Fruit fly (Drosophila melanogaster): ENCODE data around the gene CG46320.

Gene CG46320

dm6 chr3L:5770817-5771425 is 107.0 kb downstream of the CG46320 start (continued):
- TF ChIP-seq CG18619 (GFP tag; optimal IDR thresholded peaks at IDR 0.05) (peak; percentile 85), mam (GFP tag; optimal IDR thresholded peaks at IDR 0.05) (peak; percentile 90), Ets65A (GFP tag) (peak; percentile 96), en (GFP tag; optimal IDR thresholded peaks at IDR 0.05) (peak; percentile 80), CG12236 (GFP tag; optimal IDR thresholded peaks at IDR 0.05) (peak; percentile 76), gem (tag; optimal IDR thresholded peaks at IDR 0.05) (peak; percentile 90), CG10543 (GFP tag; optimal IDR thresholded peaks at IDR 0.05) (peak; percentile 94), nau (GFP tag; optimal IDR thresholded peaks at IDR 0.05) (no peak), HLHmδ (GFP tag; optimal IDR thresholded peaks at IDR 0.05) (peak; percentile 71), sisA (GFP tag; IDR thresholded peaks at IDR 0.05) (peak; percentile 69; the same call in 1 of the 2 replicates), Lhr (GFP tag; optimal IDR thresholded peaks at IDR 0.05) (peak; percentile 55), CG12744 (GFP tag; optimal IDR thresholded peaks at IDR 0.05) (peak; percentile 74), seq (GFP tag; IDR thresholded peaks at IDR 0.05) (no peak), CG18262 (tag; optimal IDR thresholded peaks at IDR 0.05) (peak; percentile 86), ato (GFP tag; IDR thresholded peaks at IDR 0.05; ENCODE audit: partially characterized antibody) (no peak), bcd (GFP tag; optimal IDR thresholded peaks at IDR 0.05) (no peak), CG3065 (GFP tag; optimal IDR thresholded peaks at IDR 0.05) (peak; percentile 44), CG6791 (GFP tag; IDR thresholded peaks at IDR 0.05; ENCODE audit: partially characterized antibody) (peak; percentile 79), Hmr (GFP tag; optimal IDR thresholded peaks at IDR 0.05) (peak; percentile 91), CG9932 (GFP tag; IDR thresholded peaks at IDR 0.05) (peak; percentile 82), CG1529 (GFP tag; optimal IDR thresholded peaks at IDR 0.05) (peak; percentile 82), schlank (tag; optimal IDR thresholded peaks at IDR 0.05) (peak; percentile 81), CG7357 (GFP tag; IDR thresholded peaks at IDR 0.05) (peak; percentile 33; the same call in 1 of the 3 replicates), MBD-R2 (GFP tag; IDR thresholded peaks at IDR 0.05) (peak; percentile 44; the same call in 1 of the 2 replicates), CG12155 (GFP tag; optimal IDR thresholded peaks at IDR 0.05) (peak; percentile 85), Poxn (GFP tag; IDR thresholded peaks at IDR 0.05) (no peak; the same call in 1 of the 2 replicates), CG3281 (GFP tag; optimal IDR thresholded peaks at IDR 0.05) (peak; percentile 91), CG32772 (GFP tag; IDR thresholded peaks at IDR 0.05) (peak; percentile 48; the same call in 1 of the 2 replicates), Fer2 (tag; optimal IDR thresholded peaks at IDR 0.05) (peak; percentile 79), vfl (GFP tag; optimal IDR thresholded peaks at IDR 0.05) (peak; percentile 73), Rfx (GFP tag; IDR thresholded peaks at IDR 0.05) (peak; percentile 69), CG13296 (GFP tag; optimal IDR thresholded peaks at IDR 0.05) (peak; percentile 88), Bdp1 (GFP tag; optimal IDR thresholded peaks at IDR 0.05) (peak; percentile 72), bsh (GFP tag; optimal IDR thresholded peaks at IDR 0.05) (peak; percentile 54 to 81), lov (optimal IDR thresholded peaks at IDR 0.05) (no peak), lov (GFP tag; IDR thresholded peaks at IDR 0.05) (peak; percentile 49; the same call in 1 of the 3 replicates), so (GFP tag; IDR thresholded peaks at IDR 0.05) (peak; percentile 87), ems (GFP tag; optimal IDR thresholded peaks at IDR 0.05) (peak; percentile 76), Rx (GFP tag; IDR thresholded peaks at IDR 0.05) (peak; percentile 47), al (GFP tag; IDR thresholded peaks at IDR 0.05) (peak; percentile 53; the same call in 1 of the 2 replicates), eve (GFP tag; optimal IDR thresholded peaks at IDR 0.05) (no peak), hbn (GFP tag; IDR thresholded peaks at IDR 0.05; ENCODE audit: partially characterized antibody) (no peak), Abd-B (GFP tag; optimal IDR thresholded peaks at IDR 0.05) (peak; percentile 35), Adf1 (GFP tag; IDR thresholded peaks at IDR 0.05) (peak; percentile 77), HmgD (GFP tag; optimal IDR thresholded peaks at IDR 0.05) (peak; percentile 85), shn (GFP tag; optimal IDR thresholded peaks at IDR 0.05) (peak; percentile 91), CG13123 (GFP tag; optimal IDR thresholded peaks at IDR 0.05) (peak; percentile 67), CG8924 (tag; optimal IDR thresholded peaks at IDR 0.05) (peak; percentile 88), scrt (GFP tag; optimal IDR thresholded peaks at IDR 0.05) (peak; percentile 81), CG2116 (GFP tag; optimal IDR thresholded peaks at IDR 0.05) (peak; percentile 48)
